Worm (Caenorhabditis elegans) whole organism, L1 larva: Measurements from ENCODE around the gene F21F8.5.

Experiments used
- dsc-1 ChIP-seq: sonication (generic microtip); optimal IDR thresholded peaks from 2 replicates; lab custom pipeline; 2016; ENCODE audit warnings: mild to moderate bottlenecking, missing genetic modification characterization, missing compliant biosample characterization
- lin-15B ChIP-seq: fragments of 150-350 bp; sonication (generic microtip); optimal IDR thresholded peaks from 3 replicates; lab custom pipeline; 2014; ENCODE audit warnings: missing biosample characterization, missing genetic modification characterization
- sup-37 ChIP-seq: fragments of 200-800 bp; sonication (Bioruptor generic); optimal IDR thresholded peaks from 2 replicates; lab custom pipeline; 2018; ENCODE audit warnings: mild to moderate bottlenecking, missing genetic modification characterization, missing compliant biosample characterization
- ztf-11 ChIP-seq, 2 experiments: sonication (generic microtip); optimal IDR thresholded peaks; 2 replicates each; lab custom pipeline; 2016 to 2017; ENCODE audit warnings: missing genetic modification characterization in 2 of 2, missing biosample characterization in 1 of 2, missing compliant biosample characterization in 1 of 2

- TF ChIP-seq sup-37 (GFP tag; lab: Kevin White, UChicago): no peak
- no peak for TF ChIP-seq dsc-1 (tag; lab: Kevin White, UChicago)
- TF ChIP-seq ztf-11 (tag; optimal IDR thresholded peaks at IDR 0.05; lab: Kevin White, UChicago): no peak
- no peak for TF ChIP-seq lin-15B (tag; lab: Kevin White, UChicago)
These were observed 11.2 kb downstream of the F21F8.5 start for ce11 chrV:8254973-8255372.
